Worm (Caenorhabditis elegans): Measurements from ENCODE around the gene ooc-5.

- TF ChIP-seq nhr-11 (tag; optimal IDR thresholded peaks at IDR 0.05) (no peak), nhr-237 (tag; optimal IDR thresholded peaks at IDR 0.05) (no peak), unc-62 (GFP tag; optimal IDR thresholded peaks at IDR 0.05) (no peak), lin-13 (GFP tag; optimal IDR thresholded peaks at IDR 0.05) (no peak)
These were observed 3.5 kb upstream of the ooc-5 start, which contains the start of gene C18E9.9 for ce11 chrII:8989444-8989843.

Data from whole organism, L2 larva.